Worm (Caenorhabditis elegans) whole organism, L4 larva: ENCODE results near the gene C49C8.3.
A peak's percentile ranks its signal among the peaks of the same experiment; 100 is the strongest.

Experiments
- D1046.2 ChIP-seq: fragments of 200-800 bp; sonication (Bioruptor generic); IDR thresholded peaks from 2 replicates; pipeline ENCODE4 v1.3.6; 2022; ENCODE audit warnings: missing genetic modification characterization, missing compliant biosample characterization
- F37D6.2 ChIP-seq: sonication (generic microtip); optimal IDR thresholded peaks from 2 replicates; lab custom pipeline; 2016; ENCODE audit warnings: mild to moderate bottlenecking, missing genetic modification characterization, missing compliant biosample characterization
- F44E2.7 ChIP-seq: fragments of 200-800 bp; sonication (Bioruptor generic); IDR thresholded peaks from 2 replicates; pipeline ENCODE4 v2.1.2; 2022; ENCODE audit warnings: missing genetic modification characterization, missing compliant biosample characterization
- F49E8.2 ChIP-seq: sonication (generic microtip); optimal IDR thresholded peaks from 2 replicates; lab custom pipeline; 2016; ENCODE audit warnings: missing compliant biosample characterization, mild to moderate bottlenecking, missing genetic modification characterization, borderline replicate concordance
- T26A8.4 ChIP-seq: fragments of 200-800 bp; sonication (Bioruptor generic); IDR thresholded peaks from 2 replicates; pipeline ENCODE4 v1.3.6; 2022; ENCODE audit warnings: missing genetic modification characterization, missing compliant biosample characterization
- Y48G9A.11 ChIP-seq: fragments of 200-800 bp; sonication (Bioruptor generic); IDR thresholded peaks from 2 replicates; pipeline ENCODE4 v1.3.6; 2022; ENCODE audit warnings: missing genetic modification reagents, missing genetic modification characterization, missing compliant biosample characterization
- Y5F2A.4 ChIP-seq: fragments of 200-800 bp; sonication (Bioruptor generic); optimal IDR thresholded peaks from 2 replicates; lab custom pipeline; 2018; ENCODE audit warnings: mild to moderate bottlenecking, missing genetic modification characterization, missing compliant biosample characterization
- Y75B8A.6 ChIP-seq: fragments of 200-800 bp; sonication (Bioruptor generic); IDR thresholded peaks from 2 replicates; pipeline ENCODE4 v1.3.6; 2022; ENCODE audit warnings: missing genetic modification reagents, missing genetic modification characterization, missing compliant biosample characterization
- aha-1 ChIP-seq: fragments of 150-350 bp; peaks from one replicate; lab custom pipeline; 2014; ENCODE audit warnings: missing biosample characterization, missing genetic modification characterization
- aly-2 ChIP-seq: sonication (generic microtip); optimal IDR thresholded peaks from 2 replicates; lab custom pipeline; 2018; ENCODE audit warnings: missing biosample characterization, missing genetic modification characterization
- attf-4 ChIP-seq: sonication (generic microtip); optimal IDR thresholded peaks from 3 replicates; lab custom pipeline; 2017; ENCODE audit warnings: missing biosample characterization, missing genetic modification characterization
- ceh-28 ChIP-seq: fragments of 150-350 bp; optimal IDR thresholded peaks from 2 replicates; lab custom pipeline; 2014; ENCODE audit warnings: missing biosample characterization, missing genetic modification reagents, missing genetic modification characterization
- ceh-32 ChIP-seq: sonication (generic microtip); optimal IDR thresholded peaks from 2 replicates; lab custom pipeline; 2016; ENCODE audit warnings: mild to moderate bottlenecking, missing genetic modification characterization, missing compliant biosample characterization; ENCODE audit not compliant: poor library complexity
- ceh-82 ChIP-seq: sonication (generic microtip); optimal IDR thresholded peaks from 2 replicates; lab custom pipeline; 2017; ENCODE audit warnings: missing biosample characterization, missing genetic modification characterization
- ctbp-1 ChIP-seq: fragments of 200-800 bp; sonication (Bioruptor generic); IDR thresholded peaks from 2 replicates; pipeline ENCODE4 v1.3.6; 2022; ENCODE audit warnings: missing genetic modification reagents, missing genetic modification characterization, missing compliant biosample characterization
- daf-8 ChIP-seq: fragments of 200-800 bp; sonication (Bioruptor generic); IDR thresholded peaks from 2 replicates; pipeline ENCODE4 v1.3.6; 2022; ENCODE audit warnings: missing genetic modification characterization, missing compliant biosample characterization
- dmd-8 ChIP-seq: fragments of 200-800 bp; sonication (Bioruptor generic); IDR thresholded peaks from 2 replicates; pipeline ENCODE4 v1.3.6; 2022; ENCODE audit warnings: missing genetic modification characterization, missing compliant biosample characterization
- dmd-9 ChIP-seq: fragments of 200-800 bp; sonication (Bioruptor generic); IDR thresholded peaks from 2 replicates; pipeline ENCODE4 v1.3.6; 2022; ENCODE audit warnings: missing genetic modification reagents, missing genetic modification characterization, missing compliant biosample characterization
- duxl-1 ChIP-seq: sonication (generic microtip); optimal IDR thresholded peaks from 2 replicates; lab custom pipeline; 2016; ENCODE audit warnings: mild to moderate bottlenecking, missing genetic modification characterization, moderate library complexity, missing compliant biosample characterization; ENCODE audit not compliant: poor library complexity
- dve-1 ChIP-seq: sonication (generic microtip); optimal IDR thresholded peaks from 2 replicates; lab custom pipeline; 2017; ENCODE audit warnings: antibody characterized with exemption, mild to moderate bottlenecking, missing genetic modification characterization, missing compliant biosample characterization; ENCODE audit not compliant: insufficient read depth
- egl-43 ChIP-seq: fragments of 200-800 bp; sonication (Bioruptor generic); IDR thresholded peaks from 2 replicates; pipeline ENCODE4 v1.3.6; 2022; ENCODE audit warnings: missing genetic modification reagents, missing genetic modification characterization, missing compliant biosample characterization
- gei-8 ChIP-seq: fragments of 200-800 bp; sonication (Bioruptor generic); optimal IDR thresholded peaks from 2 replicates; lab custom pipeline; 2018; ENCODE audit warnings: mild to moderate bottlenecking, missing genetic modification characterization, missing compliant biosample characterization
- hif-1 ChIP-seq, 2 experiments: sonication (generic microtip); optimal IDR thresholded peaks; 2 replicates each; lab custom pipeline; 2016 to 2017; ENCODE audit warnings: missing compliant biosample characterization in 2 of 2, missing genetic modification characterization in 2 of 2, missing genetic modification reagents in 2 of 2, missing genotype in 2 of 2, mild to moderate bottlenecking in 1 of 2
- hlh-30 ChIP-seq: sonication (generic microtip); optimal IDR thresholded peaks from 2 replicates; lab custom pipeline; 2017; ENCODE audit warnings: antibody characterized with exemption, mild to moderate bottlenecking, missing genetic modification characterization, missing compliant biosample characterization; ENCODE audit not compliant: insufficient read depth
- jun-1 ChIP-seq: fragments of 150-350 bp; optimal IDR thresholded peaks from 2 replicates; lab custom pipeline; 2014; ENCODE audit warnings: missing biosample characterization, missing genetic modification reagents, missing genetic modification characterization
- lin-13 ChIP-seq: fragments of 150-350 bp; optimal IDR thresholded peaks from 2 replicates; lab custom pipeline; 2014; ENCODE audit warnings: missing biosample characterization, missing genetic modification reagents, missing genetic modification characterization
- lin-29 ChIP-seq: fragments of 200-800 bp; sonication (Bioruptor generic); IDR thresholded peaks from 2 replicates; pipeline ENCODE4 v1.3.6; 2022; ENCODE audit warnings: missing genetic modification reagents, missing genetic modification characterization, missing compliant biosample characterization
- lin-38 ChIP-seq: fragments of 200-800 bp; sonication (Bioruptor generic); IDR thresholded peaks from 2 replicates; pipeline ENCODE4 v1.3.6; 2022; ENCODE audit warnings: missing genetic modification reagents, missing genetic modification characterization, missing compliant biosample characterization
- lin-39 ChIP-seq: fragments of 150-350 bp; optimal IDR thresholded peaks from 2 replicates; lab custom pipeline; 2014; ENCODE audit warnings: missing biosample characterization, missing genetic modification reagents, missing genetic modification characterization
- lsy-2 ChIP-seq, 2 experiments: fragments of 150-350 bp in 1 of 2; sonication (generic microtip) in 1 of 2; optimal IDR thresholded peaks; 2 replicates each; lab custom pipeline; 2014 to 2017; ENCODE audit warnings: missing biosample characterization in 2 of 2, missing genetic modification characterization in 2 of 2
- mdl-1 ChIP-seq, 2 experiments: fragments of 150-350 bp in 1 of 2; sonication (generic microtip) in 1 of 2; optimal IDR thresholded peaks; 2 replicates each; lab custom pipeline; 2014 to 2017; ENCODE audit warnings: missing biosample characterization in 2 of 2, missing genetic modification characterization in 2 of 2
- mdt-29 ChIP-seq: fragments of 200-800 bp; sonication (Bioruptor generic); IDR thresholded peaks from 2 replicates; pipeline ENCODE4 v1.3.6; 2022; ENCODE audit warnings: missing genetic modification reagents, missing genetic modification characterization, missing compliant biosample characterization
- mep-1 ChIP-seq: fragments of 150-350 bp; sonication (generic microtip); optimal IDR thresholded peaks from 3 replicates; lab custom pipeline; 2014; ENCODE audit warnings: missing biosample characterization, missing genetic modification characterization
- mxl-3 ChIP-seq: fragments of 200-800 bp; sonication (Bioruptor generic); optimal IDR thresholded peaks from 2 replicates; lab custom pipeline; 2018; ENCODE audit warnings: mild to moderate bottlenecking, missing genetic modification characterization, missing compliant biosample characterization
- nhr-102 ChIP-seq: sonication (generic microtip); optimal IDR thresholded peaks from 2 replicates; lab custom pipeline; 2016; ENCODE audit warnings: mild to moderate bottlenecking, missing genetic modification characterization, moderate library complexity, missing compliant biosample characterization
- nhr-11 ChIP-seq: fragments of 150-350 bp; optimal IDR thresholded peaks from 2 replicates; lab custom pipeline; 2014; ENCODE audit warnings: missing biosample characterization, missing genetic modification characterization
- nhr-111 ChIP-seq: fragments of 200-800 bp; sonication (Bioruptor generic); optimal IDR thresholded peaks from 2 replicates; lab custom pipeline; 2018; ENCODE audit warnings: mild to moderate bottlenecking, missing genetic modification characterization, missing compliant biosample characterization
- nhr-28 ChIP-seq: fragments of 150-350 bp; optimal IDR thresholded peaks from 2 replicates; lab custom pipeline; 2014; ENCODE audit warnings: missing biosample characterization, missing genetic modification characterization
- nhr-48 ChIP-seq: sonication (generic microtip); optimal IDR thresholded peaks from 2 replicates; lab custom pipeline; 2016; ENCODE audit warnings: mild to moderate bottlenecking, missing genetic modification characterization, missing compliant biosample characterization
- pha-4 ChIP-seq, 2 experiments: fragments of 150-350 bp in 1 of 2; fragments of 200-800 bp in 1 of 2; sonication (Bioruptor generic) in 1 of 2; IDR thresholded peaks in 1 of 2; optimal IDR thresholded peaks in 1 of 2; 2 replicates each; pipeline versions ENCODE4 v1.3.6 to Lab custom; 2014 to 2022; ENCODE audit warnings: missing genetic modification characterization in 2 of 2, missing genetic modification reagents in 2 of 2, missing biosample characterization in 1 of 2, missing compliant biosample characterization in 1 of 2
- php-3 ChIP-seq: fragments of 200-800 bp; sonication (Bioruptor generic); IDR thresholded peaks from 2 replicates; pipeline ENCODE4 v1.3.6; 2022; ENCODE audit warnings: missing genetic modification reagents, missing genetic modification characterization, missing compliant biosample characterization
- pqm-1 ChIP-seq: sonication (generic microtip); optimal IDR thresholded peaks from 2 replicates; lab custom pipeline; 2017; ENCODE audit warnings: missing biosample characterization, missing genetic modification characterization
- sdz-12 ChIP-seq: fragments of 200-800 bp; sonication (Bioruptor generic); optimal IDR thresholded peaks from 2 replicates; lab custom pipeline; 2018; ENCODE audit warnings: mild to moderate bottlenecking, missing genetic modification characterization, missing compliant biosample characterization
- set-16 ChIP-seq: fragments of 200-800 bp; sonication (Bioruptor generic); IDR thresholded peaks from 2 replicates; pipeline ENCODE4 v1.3.6; 2022; ENCODE audit warnings: missing genetic modification reagents, missing genetic modification characterization, missing compliant biosample characterization
- tag-97 ChIP-seq: fragments of 200-800 bp; sonication (Bioruptor generic); IDR thresholded peaks from 2 replicates; pipeline ENCODE4 v1.3.6; 2022; ENCODE audit warnings: missing genetic modification characterization, missing compliant biosample characterization
- unc-130 ChIP-seq: sonication (generic microtip); optimal IDR thresholded peaks from 2 replicates; lab custom pipeline; 2016; ENCODE audit warnings: missing genetic modification reagents, missing genetic modification characterization, missing compliant biosample characterization
- zfp-2 ChIP-seq: sonication (generic microtip); optimal IDR thresholded peaks from 2 replicates; lab custom pipeline; 2016; ENCODE audit warnings: mild to moderate bottlenecking, missing genetic modification characterization, missing compliant biosample characterization
- zip-11 ChIP-seq: fragments of 200-800 bp; sonication (Bioruptor generic); IDR thresholded peaks from 2 replicates; pipeline ENCODE4 v1.3.6; 2022; ENCODE audit warnings: missing genetic modification characterization, missing compliant biosample characterization

The C49C8.3 gene

ce11 chrIV:8625730-8626129 is 18.8 kb upstream of the C49C8.3 start:
- no peak for TF ChIP-seq nhr-48
- TF ChIP-seq aly-2 (tag; lab: Kevin White, UChicago) = no peak
- TF ChIP-seq ceh-82 (tag; lab: Kevin White, UChicago) = no peak
- TF ChIP-seq ceh-32 (tag; lab: Kevin White, UChicago) = no peak
- no peak for TF ChIP-seq gei-8
- TF ChIP-seq mdt-29 (GFP tag; lab: Robert Waterston, UW) = no peak
- no peak for TF ChIP-seq F37D6.2
- TF ChIP-seq Y5F2A.4 (GFP tag; lab: Kevin White, UChicago) = no peak
- no peak for TF ChIP-seq nhr-11 (tag; lab: Kevin White, UChicago)
- no peak for TF ChIP-seq Y75B8A.6 (GFP tag; lab: Robert Waterston, UW)

- TF ChIP-seq dmd-8 (GFP tag; lab: Robert Waterston, UW) = no peak
- 0 out of 2 replicates have a peak, but pooled peaks have one; percentile 8 for TF ChIP-seq pha-4 (GFP tag; IDR thresholded peaks at IDR 0.05; lab: Robert Waterston, UW)
- TF ChIP-seq pha-4 (tag; optimal IDR thresholded peaks at IDR 0.05; lab: Kevin White, UChicago) = no peak
- no peak for TF ChIP-seq F49E8.2
- 0 out of 2 replicates have a peak, but pooled peaks have one; percentile 18 for TF ChIP-seq ctbp-1
- no peak for TF ChIP-seq php-3 (GFP tag; lab: Robert Waterston, UW)
- no peak for TF ChIP-seq zfp-2 (tag; lab: Kevin White, UChicago)
- no peak for TF ChIP-seq lin-39
- no peak for TF ChIP-seq dve-1
- TF ChIP-seq aha-1 (tag; lab: Kevin White, UChicago) = peak; percentile 8
- no peak for TF ChIP-seq unc-130
- TF ChIP-seq hif-1 (tag; optimal IDR thresholded peaks at IDR 0.05; lab: Kevin White, UChicago) = peak in 1 of 2 experiments; percentile 4
- no peak for TF ChIP-seq zip-11 (GFP tag; lab: Robert Waterston, UW)
- peak; percentile 70; the same call in 1 of the 2 replicates for TF ChIP-seq T26A8.4 (GFP tag; lab: Robert Waterston, UW)
- 0 out of 2 replicates have a peak, but pooled peaks have one; percentile 24 for TF ChIP-seq egl-43 (GFP tag; lab: Robert Waterston, UW)
These were observed 18.2 kb upstream of the C49C8.3 start for ce11 chrIV:8626294-8626693.

- TF ChIP-seq D1046.2 (no peak), pqm-1 (tag; lab: Kevin White, UChicago) (no peak), lsy-2 (tag; optimal IDR thresholded peaks at IDR 0.05; lab: Kevin White, UChicago) (peak in 1 of 2 experiments; percentile 44), tag-97 (GFP tag; lab: Robert Waterston, UW) (no peak), hlh-30 (tag; lab: Kevin White, UChicago) (peak; percentile 53), attf-4 (no peak), hif-1 (tag; optimal IDR thresholded peaks at IDR 0.05; lab: Kevin White, UChicago) (no peak), nhr-28 (tag; lab: Kevin White, UChicago) (peak; percentile 66), jun-1 (tag; lab: Kevin White, UChicago) (no peak), dmd-9 (GFP tag; lab: Robert Waterston, UW) (no peak), egl-43 (GFP tag; lab: Robert Waterston, UW) (peak; percentile 43; the same call in 1 of the 2 replicates), mep-1 (peak; percentile 51), nhr-102 (no peak), set-16 (GFP tag; lab: Robert Waterston, UW) (0 out of 2 replicates have a peak, but pooled peaks have one; percentile 20), lin-38 (GFP tag; lab: Robert Waterston, UW) (no peak), duxl-1 (tag; lab: Kevin White, UChicago) (no peak), sdz-12 (no peak), daf-8 (no peak), F44E2.7 (GFP tag; lab: Robert Waterston, UW) (no peak), mxl-3 (GFP tag; lab: Kevin White, UChicago) (peak; percentile 73), lin-29 (GFP tag; lab: Robert Waterston, UW) (no peak), ceh-28 (tag; lab: Kevin White, UChicago) (no peak), zfp-2 (tag; lab: Kevin White, UChicago) (no peak), lin-13 (GFP tag; lab: Kevin White, UChicago) (no peak), T26A8.4 (GFP tag; lab: Robert Waterston, UW) (peak; percentile 51; the same call in 1 of the 2 replicates), mdl-1 (tag; optimal IDR thresholded peaks at IDR 0.05; lab: Kevin White, UChicago) (peak in 1 of 2 experiments; percentile 44), Y48G9A.11 (GFP tag; lab: Robert Waterston, UW) (no peak), unc-130 (no peak), nhr-111 (GFP tag; lab: Kevin White, UChicago) (no peak)
These were observed 17.2 kb upstream of the C49C8.3 start, which contains the start of gene F42A9.11 for ce11 chrIV:8627328-8627727. Gene F42A9.11 (plus strand): TSS chrIV:8627637.
